Fruit fly (Drosophila melanogaster) whole organism, embryonic: ENCODE measurements around the gene hd.
A peak's percentile ranks its signal among the peaks of the same experiment; 100 is the strongest.

ENCODE experiments used
- CG10979 ChIP-seq: fragments of 200-800 bp; sonication (Bioruptor generic); optimal IDR thresholded peaks from 2 replicates; lab custom pipeline; 2018; ENCODE audit warnings: missing biosample characterization, mild to moderate bottlenecking, missing genetic modification characterization, moderate library complexity
- CG11093 ChIP-seq: fragments of 200-800 bp; sonication (Bioruptor generic); IDR thresholded peaks from 3 replicates; pipeline ENCODE4 v1.3.6; 2022; ENCODE audit warnings: missing biosample characterization, missing genetic modification characterization
- CG12104 ChIP-seq: fragments of 200-800 bp; sonication (Bioruptor generic); optimal IDR thresholded peaks from 3 replicates; lab custom pipeline; 2016; ENCODE audit warnings: missing biosample characterization, missing genetic modification characterization
- CG13624 ChIP-seq: fragments of 200-800 bp; sonication (Bioruptor generic); optimal IDR thresholded peaks from 2 replicates; lab custom pipeline; 2016; ENCODE audit warnings: missing biosample characterization, missing genetic modification characterization
- CG13894 ChIP-seq: fragments of 200-800 bp; sonication (Bioruptor generic); optimal IDR thresholded peaks from 3 replicates; lab custom pipeline; 2018; ENCODE audit warnings: missing biosample characterization, mild to moderate bottlenecking, missing genetic modification characterization, moderate library complexity
- CG14710 ChIP-seq: fragments of 200-800 bp; sonication (Bioruptor generic); optimal IDR thresholded peaks from 3 replicates; lab custom pipeline; 2019; ENCODE audit warnings: missing biosample characterization, mild to moderate bottlenecking, missing genetic modification characterization, moderate library complexity
- CG17829 ChIP-seq: fragments of 200-800 bp; optimal IDR thresholded peaks from 2 replicates; lab custom pipeline; 2019; ENCODE audit warnings: missing biosample characterization, mild to moderate bottlenecking, missing genetic modification characterization, moderate library complexity
- CG1832 ChIP-seq: fragments of 200-800 bp; sonication (Bioruptor generic); optimal IDR thresholded peaks from 2 replicates; lab custom pipeline; 2017; ENCODE audit warnings: missing biosample characterization, mild to moderate bottlenecking, missing genetic modification characterization, inconsistent platforms
- CG2199 ChIP-seq: fragments of 200-800 bp; sonication (Bioruptor generic); IDR thresholded peaks from 3 replicates; pipeline ENCODE4 v1.3.6; 2022; ENCODE audit warnings: missing biosample characterization, missing genetic modification characterization
- CG30020 ChIP-seq: fragments of 200-800 bp; optimal IDR thresholded peaks from 2 replicates; lab custom pipeline; 2019; ENCODE audit warnings: missing biosample characterization, mild to moderate bottlenecking, missing genetic modification characterization, moderate library complexity
- CG3281 ChIP-seq: fragments of 200-800 bp; sonication (Bioruptor generic); optimal IDR thresholded peaks from 3 replicates; lab custom pipeline; 2017; ENCODE audit warnings: missing biosample characterization, mild to moderate bottlenecking, missing genetic modification characterization
- CG33213 ChIP-seq: fragments of 200-800 bp; sonication (Bioruptor generic); optimal IDR thresholded peaks from 3 replicates; lab custom pipeline; 2016; ENCODE audit warnings: missing biosample characterization, missing genetic modification characterization
- CG5953 ChIP-seq: fragments of 200-800 bp; sonication (Bioruptor generic); IDR thresholded peaks from 2 replicates; pipeline ENCODE4 v1.3.6; 2022; ENCODE audit warnings: missing biosample characterization, missing genetic modification characterization
- CG6654 ChIP-seq: fragments of 200-800 bp; sonication (Bioruptor generic); optimal IDR thresholded peaks from 2 replicates; lab custom pipeline; 2017; ENCODE audit warnings: missing biosample characterization, mild to moderate bottlenecking, missing genetic modification characterization
- CG6813 ChIP-seq: fragments of 200-800 bp; sonication (Bioruptor generic); optimal IDR thresholded peaks from 2 replicates; lab custom pipeline; 2017; ENCODE audit warnings: missing biosample characterization, missing genetic modification characterization, mild to moderate bottlenecking, moderate library complexity, missing genetic modification reagents
- CG8281 ChIP-seq: fragments of 200-800 bp; sonication (Bioruptor generic); optimal IDR thresholded peaks from 2 replicates; lab custom pipeline; 2018; ENCODE audit warnings: missing biosample characterization, mild to moderate bottlenecking, missing genetic modification characterization, moderate library complexity
- CG8290 ChIP-seq, 3 experiments: fragments of 200-800 bp; sonication (Bioruptor generic); optimal IDR thresholded peaks; 2 replicates each; lab custom pipeline; 2016 to 2019; ENCODE audit warnings: missing biosample characterization in 3 of 3, missing genetic modification characterization in 3 of 3, mild to moderate bottlenecking in 2 of 3, moderate library complexity in 1 of 3
- CG8924 ChIP-seq: fragments of 200-800 bp; optimal IDR thresholded peaks from 3 replicates; lab custom pipeline; 2019; ENCODE audit warnings: missing biosample characterization, mild to moderate bottlenecking, missing genetic modification characterization, moderate library complexity
- CG9932 ChIP-seq: fragments of 200-800 bp; sonication (Bioruptor generic); IDR thresholded peaks from 2 replicates; pipeline ENCODE4 v1.3.6; 2022; ENCODE audit warnings: missing biosample characterization, missing genetic modification characterization
- D19B ChIP-seq: fragments of 200-800 bp; sonication (Bioruptor generic); optimal IDR thresholded peaks from 2 replicates; lab custom pipeline; 2017; ENCODE audit warnings: missing biosample characterization, mild to moderate bottlenecking, missing genetic modification characterization
- Dbx ChIP-seq: fragments of 200-800 bp; sonication (Bioruptor generic); IDR thresholded peaks from 3 replicates; pipeline ENCODE4 v1.3.6; 2022; ENCODE audit warnings: missing biosample characterization, missing genetic modification characterization
- Deaf1 ChIP-seq: fragments of 200-800 bp; optimal IDR thresholded peaks from 3 replicates; lab custom pipeline; 2019; ENCODE audit warnings: missing biosample characterization, mild to moderate bottlenecking, missing genetic modification characterization, moderate library complexity
- Drgx ChIP-seq: fragments of 200-800 bp; sonication (Bioruptor generic); IDR thresholded peaks from 2 replicates; pipeline ENCODE4 v1.3.6; 2022; ENCODE audit warnings: missing biosample characterization, missing genetic modification characterization
- E2f2 ChIP-seq: fragments of 200-800 bp; sonication (Bioruptor generic); IDR thresholded peaks from 2 replicates; pipeline ENCODE4 v1.3.6; 2022; ENCODE audit warnings: missing biosample characterization, missing genetic modification characterization
- Eip74EF ChIP-seq, 2 experiments: fragments of 200-800 bp in 1 of 2; fragments of >200 bp in 1 of 2; sonication (Bioruptor generic) in 1 of 2; optimal IDR thresholded peaks; 2 replicates each; lab custom pipeline; 2017 to 2019; ENCODE audit warnings: missing biosample characterization in 2 of 2, missing genetic modification characterization in 2 of 2, mild to moderate bottlenecking in 1 of 2, moderate library complexity in 1 of 2
- Ets65A ChIP-seq: fragments of 200-800 bp; sonication (Bioruptor generic); peaks from one replicate; lab custom pipeline; 2016; ENCODE audit warnings: missing biosample characterization, missing genetic modification characterization
- Fer1 ChIP-seq: fragments of 200-800 bp; sonication (Bioruptor generic); optimal IDR thresholded peaks from 2 replicates; lab custom pipeline; 2017; ENCODE audit warnings: missing biosample characterization, mild to moderate bottlenecking, missing genetic modification characterization
- HLH4C ChIP-seq: fragments of 200-800 bp; sonication (Bioruptor generic); IDR thresholded peaks from 3 replicates; pipeline ENCODE4 v1.3.6; 2022; ENCODE audit warnings: missing biosample characterization, missing genetic modification characterization; ENCODE audit not compliant: partially characterized antibody
- Hr39 ChIP-seq: fragments of >200 bp; optimal IDR thresholded peaks from 2 replicates; lab custom pipeline; 2017
- Med ChIP-seq: fragments of 200-800 bp; sonication (Bioruptor generic); peaks from one replicate; lab custom pipeline; 2016; ENCODE audit warnings: missing biosample characterization, missing genetic modification characterization, mild to moderate bottlenecking, inconsistent platforms, moderate library complexity
- NFAT ChIP-seq: fragments of 200-800 bp; sonication (Bioruptor generic); IDR thresholded peaks from 2 replicates; pipeline ENCODE4 v1.3.6; 2022; ENCODE audit warnings: missing biosample characterization, missing genetic modification characterization
- Nf-YB ChIP-seq: fragments of 200-800 bp; sonication (Bioruptor generic); optimal IDR thresholded peaks from 3 replicates; lab custom pipeline; 2019; ENCODE audit warnings: missing biosample characterization, mild to moderate bottlenecking, missing genetic modification characterization, moderate library complexity
- Ptx1 ChIP-seq: fragments of 200-800 bp; sonication (Bioruptor generic); IDR thresholded peaks from 2 replicates; pipeline ENCODE4 v1.3.6; 2022; ENCODE audit warnings: missing biosample characterization, missing genetic modification characterization
- Trl ChIP-seq, 3 experiments: fragments of >200 bp in 2 of 3; fragments of 200-800 bp in 1 of 3; sonication (Bioruptor generic) in 1 of 3; optimal IDR thresholded peaks; 2 replicates in 1 of 3; 3 replicates in 2 of 3; lab custom pipeline; 2016 to 2017; ENCODE audit warnings: missing biosample characterization in 1 of 3, missing genetic modification characterization in 1 of 3
- abd-A ChIP-seq: fragments of 200-800 bp; sonication (Bioruptor generic); optimal IDR thresholded peaks from 3 replicates; lab custom pipeline; 2019; ENCODE audit warnings: missing biosample characterization, mild to moderate bottlenecking, missing genetic modification characterization, moderate library complexity
- chinmo ChIP-seq: fragments of 200-800 bp; sonication (Bioruptor generic); IDR thresholded peaks from 4 replicates; pipeline ENCODE4 v1.3.6; 2022; ENCODE audit warnings: missing biosample characterization, missing genetic modification characterization; ENCODE audit not compliant: partially characterized antibody
- crol ChIP-seq: fragments of 200-800 bp; sonication (Bioruptor generic); IDR thresholded peaks from 2 replicates; pipeline ENCODE4 v1.3.6; 2022; ENCODE audit warnings: missing biosample characterization, missing genetic modification characterization
- ewg ChIP-seq: fragments of 200-800 bp; sonication (Bioruptor generic); optimal IDR thresholded peaks from 3 replicates; lab custom pipeline; 2017; ENCODE audit warnings: mild to moderate bottlenecking, missing biosample characterization, missing genetic modification reagents, missing genetic modification characterization
- fd102C ChIP-seq: fragments of 200-800 bp; sonication (Bioruptor generic); optimal IDR thresholded peaks from 2 replicates; lab custom pipeline; 2018; ENCODE audit warnings: missing biosample characterization, mild to moderate bottlenecking, missing genetic modification characterization, moderate library complexity
- knrl ChIP-seq: fragments of 200-800 bp; sonication (Bioruptor generic); IDR thresholded peaks from 3 replicates; pipeline ENCODE4 v1.3.6; 2022; ENCODE audit warnings: missing biosample characterization, missing genetic modification characterization; ENCODE audit not compliant: partially characterized antibody
- org-1 ChIP-seq: fragments of 200-800 bp; sonication (Bioruptor generic); optimal IDR thresholded peaks from 2 replicates; lab custom pipeline; 2017; ENCODE audit warnings: missing biosample characterization, missing genetic modification characterization
- pho ChIP-seq: fragments of 200-800 bp; sonication (Bioruptor generic); optimal IDR thresholded peaks from 2 replicates; lab custom pipeline; 2016; ENCODE audit warnings: missing biosample characterization, missing genetic modification characterization
- row ChIP-seq: fragments of 200-800 bp; sonication (Bioruptor generic); IDR thresholded peaks from 3 replicates; pipeline ENCODE4 v1.3.6; 2022; ENCODE audit warnings: missing biosample characterization, missing genetic modification characterization
- slou ChIP-seq: fragments of 200-800 bp; sonication (Bioruptor generic); optimal IDR thresholded peaks from 3 replicates; lab custom pipeline; 2016; ENCODE audit warnings: missing biosample characterization, missing genetic modification characterization
- sob ChIP-seq: fragments of 200-800 bp; sonication (Bioruptor generic); IDR thresholded peaks from 2 replicates; pipeline ENCODE4 v1.3.6; 2022; ENCODE audit warnings: missing biosample characterization, missing genetic modification characterization
- sr ChIP-seq: fragments of 200-800 bp; sonication (Bioruptor generic); IDR thresholded peaks from 3 replicates; pipeline ENCODE4 v1.3.6; 2022; ENCODE audit warnings: missing biosample characterization, missing genetic modification characterization
- vnd ChIP-seq: fragments of 200-800 bp; sonication (Bioruptor generic); IDR thresholded peaks from 3 replicates; pipeline ENCODE4 v1.3.6; 2022; ENCODE audit warnings: missing biosample characterization, missing genetic modification characterization; ENCODE audit not compliant: partially characterized antibody

The hd gene

DNA sequence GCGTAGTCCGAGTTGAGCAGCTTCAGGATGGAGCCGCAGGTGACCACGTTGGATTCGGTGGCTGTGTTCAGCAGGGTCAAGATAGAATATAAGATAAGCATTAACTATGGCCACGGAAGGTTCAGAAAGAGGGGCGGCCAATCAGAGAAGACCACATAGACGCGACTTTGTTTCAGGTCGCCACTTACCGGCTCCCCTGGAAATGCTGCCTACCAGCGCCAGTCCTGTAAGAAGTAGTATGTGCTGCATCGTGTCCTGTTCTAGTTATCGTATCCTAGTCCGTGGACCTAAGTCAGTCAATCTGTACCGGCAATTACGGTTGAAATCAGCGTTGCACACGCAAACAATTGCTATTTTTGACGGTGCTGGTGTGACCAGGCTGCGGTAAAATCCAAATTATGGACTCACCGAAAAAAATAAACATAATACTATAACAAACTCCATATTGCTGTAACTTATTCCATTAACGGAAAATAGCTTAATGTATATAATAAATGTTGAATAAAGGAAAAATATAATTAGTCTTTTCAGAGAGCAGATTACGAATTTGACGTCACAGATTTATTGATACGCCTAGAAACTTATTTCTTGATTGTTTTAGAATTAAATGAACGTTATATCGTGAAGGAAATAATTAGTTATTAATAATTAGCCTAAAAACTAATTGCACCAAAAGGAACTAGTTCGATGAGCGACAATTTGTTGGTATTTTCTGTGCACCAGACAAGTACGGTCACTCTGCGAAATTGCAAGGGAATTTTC, 20.2 kb downstream of the hd start, which contains the start of the genes CG11999 and CG1161 (continued):
- no peak for TF ChIP-seq pho
- no peak for TF ChIP-seq CG12104
- TF ChIP-seq CG17829 (tag; lab: Kevin White, UChicago) = peak; percentile 26
- no peak for TF ChIP-seq Eip74EF (GFP tag; optimal IDR thresholded peaks at IDR 0.05; lab: Kevin White, UChicago)
- TF ChIP-seq Ptx1 = no peak
- TF ChIP-seq D19B (GFP tag; lab: Kevin White, UChicago) = no peak
- no peak for TF ChIP-seq HLH4C (GFP tag; lab: Robert Waterston, UW)
- TF ChIP-seq fd102C = no peak
- TF ChIP-seq CG10979 = no peak
- no peak; the same call in 1 of the 2 replicates for TF ChIP-seq E2f2 (GFP tag; lab: Robert Waterston, UW)

DNA sequence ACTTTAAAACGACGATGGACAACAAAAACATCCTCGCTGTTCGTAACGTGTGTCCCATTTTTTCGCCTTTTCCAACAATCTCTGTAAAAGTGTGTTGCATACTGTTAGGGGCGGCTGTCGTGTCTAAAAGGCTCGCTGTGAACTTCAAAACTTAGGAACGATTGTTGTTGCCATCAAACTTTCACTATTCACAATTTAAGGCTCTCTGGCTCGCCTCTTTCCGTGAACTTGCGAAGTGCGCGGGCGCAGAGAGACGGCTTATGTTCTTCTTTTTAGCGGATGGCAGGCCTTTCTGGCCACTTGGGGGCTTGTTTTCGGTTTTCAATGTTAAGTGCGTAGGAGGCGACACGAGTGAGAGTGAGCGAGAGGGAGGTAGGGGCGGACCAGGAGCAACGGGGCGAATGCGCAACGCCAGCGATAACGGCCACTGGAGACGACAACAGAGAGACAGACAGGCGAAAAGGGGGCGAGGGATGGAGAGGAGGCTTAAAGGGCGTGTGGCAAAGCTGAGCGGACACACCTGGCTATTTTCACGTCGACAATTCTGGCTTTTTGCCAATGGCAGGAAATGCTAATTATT, 24.3 kb downstream of the hd start, which contains the start of gene mtd:
TSS of gene mtd (minus strand) at position 51 of the 580 bp plus-strand sequence.
- TF ChIP-seq chinmo = 0 out of 4 replicates have a peak, but pooled peaks have one; percentile 33
- TF ChIP-seq CG3281 (GFP tag; lab: Kevin White, UChicago) = no peak
- TF ChIP-seq Hr39 (lab: Kevin White, UChicago) = no peak
- peak; percentile 82 for TF ChIP-seq Med (GFP tag; lab: Kevin White, UChicago)
- TF ChIP-seq CG33213 (GFP tag; lab: Kevin White, UChicago) = no peak
- peak; percentile 80 for TF ChIP-seq Deaf1 (tag; lab: Kevin White, UChicago)
- peak; percentile 70 for TF ChIP-seq abd-A (tag; lab: Kevin White, UChicago)
- TF ChIP-seq CG14710 (tag; lab: Kevin White, UChicago) = no peak
- TF ChIP-seq Trl (optimal IDR thresholded peaks at IDR 0.05; lab: Kevin White, UChicago) = peak in 1 of 2 experiments; percentile 8
- no peak for TF ChIP-seq Trl (GFP tag; optimal IDR thresholded peaks at IDR 0.05; lab: Kevin White, UChicago)
- TF ChIP-seq ewg (GFP tag; lab: Kevin White, UChicago) = peak; percentile 87
- TF ChIP-seq CG13624 = peak; percentile 28
- no peak for TF ChIP-seq CG8281 (tag; lab: Kevin White, UChicago)
- peak; percentile 18; the same call in 1 of the 2 replicates for TF ChIP-seq Drgx
- TF ChIP-seq Fer1 (GFP tag; lab: Kevin White, UChicago) = no peak
- peak; percentile 94 for TF ChIP-seq Ets65A (GFP tag; lab: Kevin White, UChicago)
- no peak for TF ChIP-seq CG5953 (GFP tag; lab: Robert Waterston, UW)
- TF ChIP-seq crol = peak; percentile 77
- no peak for TF ChIP-seq NFAT (GFP tag; lab: Robert Waterston, UW)
- no peak for TF ChIP-seq org-1
- peak; percentile 17; the same call in 1 of the 2 replicates for TF ChIP-seq CG9932 (GFP tag; lab: Robert Waterston, UW)
- no peak for TF ChIP-seq CG6654 (GFP tag; lab: Kevin White, UChicago)
- 0 out of 3 replicates have a peak, but pooled peaks have one; percentile 35 for TF ChIP-seq Dbx (GFP tag; lab: Robert Waterston, UW)
- no peak for TF ChIP-seq CG8924 (tag; lab: Kevin White, UChicago)
- TF ChIP-seq CG2199 (GFP tag; lab: Robert Waterston, UW) = no peak
- TF ChIP-seq row (GFP tag; lab: Robert Waterston, UW) = peak; percentile 56
- TF ChIP-seq CG8290 (GFP tag; optimal IDR thresholded peaks at IDR 0.05; lab: Kevin White, UChicago) = no peak
- peak in 1 of 2 experiments; percentile 5 for TF ChIP-seq CG8290 (tag; optimal IDR thresholded peaks at IDR 0.05; lab: Kevin White, UChicago)
- no peak for TF ChIP-seq sob
- TF ChIP-seq CG30020 (tag; lab: Kevin White, UChicago) = no peak
- no peak for TF ChIP-seq vnd (GFP tag; lab: Robert Waterston, UW)
- TF ChIP-seq CG6813 (GFP tag; lab: Kevin White, UChicago) = no peak
- peak; percentile 27 for TF ChIP-seq CG1832 (GFP tag; lab: Kevin White, UChicago)
- no peak for TF ChIP-seq slou (GFP tag; lab: Kevin White, UChicago)
- no peak for TF ChIP-seq CG13894 (tag; lab: Kevin White, UChicago)
- no peak for TF ChIP-seq CG11093 (GFP tag; lab: Robert Waterston, UW)
- no peak for TF ChIP-seq Nf-YB (GFP tag; lab: Kevin White, UChicago)
- TF ChIP-seq knrl (GFP tag; lab: Robert Waterston, UW) = no peak
- peak; percentile 47; the same call in 1 of the 3 replicates for TF ChIP-seq sr
